Worm (Caenorhabditis elegans) whole organism, L2 larva: ENCODE data around the gene F22E12.3.

Source experiments
- R02D3.7 ChIP-seq: fragments of 150-350 bp; optimal IDR thresholded peaks from 2 replicates; lab custom pipeline; 2014; ENCODE audit warnings: missing biosample characterization, missing genetic modification characterization
- ama-1 ChIP-seq: fragments of 150-350 bp; optimal IDR thresholded peaks from 2 replicates; lab custom pipeline; 2018; ENCODE audit warnings: inconsistent platforms
- ceh-16 ChIP-seq: fragments of 150-350 bp; optimal IDR thresholded peaks from 2 replicates; lab custom pipeline; 2014; ENCODE audit warnings: missing biosample characterization, missing genetic modification characterization

DNA sequence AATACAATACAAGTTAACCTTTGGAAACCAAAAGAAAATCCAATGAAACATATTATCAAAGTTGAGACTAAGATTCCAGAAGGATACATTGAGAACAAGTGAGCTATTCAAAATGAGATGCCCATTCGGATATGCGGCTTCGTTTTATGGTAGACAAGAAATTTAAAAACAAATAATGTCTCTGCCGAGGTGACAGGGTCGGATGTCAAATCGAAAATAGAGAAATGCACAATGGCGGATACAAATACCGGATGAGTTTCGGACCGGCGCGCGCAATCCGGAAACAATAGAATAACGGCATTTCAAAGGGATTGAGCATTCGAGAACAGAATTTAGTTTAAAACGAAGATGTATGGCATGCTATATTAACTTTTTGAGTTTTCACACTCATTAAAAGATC lies at the start of gene F22E12.3:
- no peak for TF ChIP-seq ceh-16 (tag; lab: Kevin White, UChicago)
- TF ChIP-seq ama-1 (lab: Kevin White, UChicago), result no peak
- TF ChIP-seq R02D3.7 (tag; lab: Kevin White, UChicago), result no peak
